Worm (Caenorhabditis elegans): ENCODE results near the gene Y69A2AL.2.

DNA sequence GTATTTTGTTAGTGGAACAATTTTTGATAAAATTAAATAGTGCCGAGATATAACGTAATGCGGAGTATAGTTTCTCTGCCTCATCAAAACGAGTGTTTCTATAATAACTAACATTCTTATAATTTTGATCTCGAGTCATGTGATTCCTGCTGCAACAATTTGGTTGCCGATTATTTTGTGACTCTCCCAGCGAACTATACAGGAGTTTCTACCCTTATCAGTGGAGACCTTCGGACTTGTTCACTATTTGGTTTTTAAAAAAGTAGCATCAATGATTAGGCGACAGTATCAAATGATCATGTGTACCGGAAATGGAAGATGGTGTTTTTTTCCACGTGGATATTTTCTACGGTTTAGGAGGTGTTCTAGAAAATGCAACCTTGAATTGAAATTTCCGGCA lies 15.8 kb upstream of the Y69A2AL.2 start:
- TF ChIP-seq aly-1 (tag; optimal IDR thresholded peaks at IDR 0.05) (no peak), tra-4 (tag; optimal IDR thresholded peaks at IDR 0.05) (no peak), ama-1 (optimal IDR thresholded peaks at IDR 0.05) (no peak), hnd-1 (tag; optimal IDR thresholded peaks at IDR 0.05) (no peak), B0310.2 (tag; optimal IDR thresholded peaks at IDR 0.05) (no peak), tbx-37 (GFP tag; conservative IDR thresholded peaks at IDR 0.05) (no peak), F13C5.2 (tag; optimal IDR thresholded peaks at IDR 0.05) (no peak), ceh-36 (tag; optimal IDR thresholded peaks at IDR 0.05) (no peak), pes-1 (GFP tag; IDR thresholded peaks at IDR 0.05) (no peak), tbx-11 (GFP tag; IDR thresholded peaks at IDR 0.05) (no peak), ets-7 (tag; optimal IDR thresholded peaks at IDR 0.05) (no peak)
